Fruit fly (Drosophila melanogaster) whole organism, embryonic: ENCODE results near the gene Glut4EF.

Source experiments
- Atf3 ChIP-seq: fragments of 200-800 bp; sonication (Bioruptor generic); optimal IDR thresholded peaks from 3 replicates; lab custom pipeline; 2016; ENCODE audit warnings: missing biosample characterization, missing genetic modification characterization
- BEAF-32 ChIP-seq: fragments of 200-800 bp; sonication (Bioruptor generic); optimal IDR thresholded peaks from 3 replicates; lab custom pipeline; 2017; ENCODE audit warnings: missing biosample characterization, missing genetic modification characterization, mild to moderate bottlenecking, moderate library complexity, missing genetic modification reagents
- C15 ChIP-seq: fragments of 200-800 bp; sonication (Bioruptor generic); IDR thresholded peaks from 3 replicates; pipeline ENCODE4 v1.3.6; 2022; ENCODE audit warnings: missing biosample characterization, missing genetic modification characterization
- CG10321 ChIP-seq: fragments of 200-800 bp; sonication (Bioruptor generic); IDR thresholded peaks from 2 replicates; pipeline ENCODE4 v1.3.6; 2022; ENCODE audit warnings: missing biosample characterization, missing genetic modification characterization
- CG11456 ChIP-seq: fragments of 200-800 bp; sonication (Bioruptor generic); IDR thresholded peaks from 3 replicates; pipeline ENCODE4 v1.3.6; 2022; ENCODE audit warnings: missing biosample characterization, missing genetic modification characterization
- CG12155 ChIP-seq: fragments of 200-800 bp; sonication (Bioruptor generic); optimal IDR thresholded peaks from 3 replicates; lab custom pipeline; 2016; ENCODE audit warnings: missing biosample characterization, missing genetic modification characterization
- CG13424 ChIP-seq: fragments of 200-800 bp; sonication (Bioruptor generic); optimal IDR thresholded peaks from 2 replicates; lab custom pipeline; 2019; ENCODE audit warnings: missing biosample characterization, mild to moderate bottlenecking, missing genetic modification characterization, moderate library complexity
- CG14860 ChIP-seq: fragments of 200-800 bp; sonication (Bioruptor generic); IDR thresholded peaks from 3 replicates; pipeline ENCODE4 v1.3.6; 2022; ENCODE audit warnings: missing biosample characterization, missing genetic modification characterization; ENCODE audit not compliant: partially characterized antibody
- CG17186 ChIP-seq: fragments of 200-800 bp; sonication (Bioruptor generic); optimal IDR thresholded peaks from 3 replicates; lab custom pipeline; 2017; ENCODE audit warnings: missing biosample characterization, missing genetic modification reagents, missing genetic modification characterization
- CG2116 ChIP-seq: fragments of 200-800 bp; sonication (Bioruptor generic); optimal IDR thresholded peaks from 3 replicates; lab custom pipeline; 2018; ENCODE audit warnings: missing biosample characterization, mild to moderate bottlenecking, missing genetic modification characterization
- CG2199 ChIP-seq: fragments of 200-800 bp; sonication (Bioruptor generic); IDR thresholded peaks from 3 replicates; pipeline ENCODE4 v1.3.6; 2022; ENCODE audit warnings: missing biosample characterization, missing genetic modification characterization
- CG2875 ChIP-seq: fragments of 200-800 bp; sonication (Bioruptor generic); optimal IDR thresholded peaks from 2 replicates; lab custom pipeline; 2017; ENCODE audit warnings: missing biosample characterization, mild to moderate bottlenecking, missing genetic modification characterization, missing genetic modification reagents
- CG31224 ChIP-seq: fragments of 200-800 bp; sonication (Bioruptor generic); IDR thresholded peaks from 2 replicates; pipeline ENCODE4 v1.3.6; 2022; ENCODE audit warnings: missing biosample characterization, missing genetic modification characterization
- CG31388 ChIP-seq: fragments of 200-800 bp; sonication (Bioruptor generic); optimal IDR thresholded peaks from 2 replicates; lab custom pipeline; 2016; ENCODE audit warnings: missing biosample characterization, missing genetic modification characterization
- CG3407 ChIP-seq: fragments of 200-800 bp; sonication (Bioruptor generic); optimal IDR thresholded peaks from 2 replicates; lab custom pipeline; 2018; ENCODE audit warnings: missing biosample characterization, mild to moderate bottlenecking, missing genetic modification characterization
- CG34422 ChIP-seq: fragments of 200-800 bp; sonication (Bioruptor generic); IDR thresholded peaks from 3 replicates; pipeline ENCODE4 v1.3.6; 2022; ENCODE audit warnings: missing biosample characterization, missing genetic modification characterization
- CG4282 ChIP-seq: fragments of 200-800 bp; sonication (Bioruptor generic); optimal IDR thresholded peaks from 2 replicates; lab custom pipeline; 2016; ENCODE audit warnings: missing biosample characterization, missing genetic modification characterization
- CG4404 ChIP-seq: fragments of 200-800 bp; sonication (Bioruptor generic); IDR thresholded peaks from 2 replicates; pipeline ENCODE4 v1.3.6; 2022; ENCODE audit warnings: missing biosample characterization, missing genetic modification characterization
- CG4730 ChIP-seq: fragments of 200-800 bp; sonication (Bioruptor generic); IDR thresholded peaks from 2 replicates; pipeline ENCODE4 v1.3.6; 2022; ENCODE audit warnings: missing biosample characterization, missing genetic modification characterization
- CG5180 ChIP-seq: fragments of 200-800 bp; sonication (Bioruptor generic); optimal IDR thresholded peaks from 3 replicates; lab custom pipeline; 2017; ENCODE audit warnings: missing biosample characterization, missing genetic modification characterization, mild to moderate bottlenecking, moderate library complexity, missing genetic modification reagents
- CG6175 ChIP-seq: fragments of 200-800 bp; sonication (Bioruptor generic); IDR thresholded peaks from 3 replicates; pipeline ENCODE4 v1.3.6; 2022; ENCODE audit warnings: missing biosample characterization, missing genetic modification characterization
- CG9609 ChIP-seq: fragments of 200-800 bp; sonication (Bioruptor generic); optimal IDR thresholded peaks from 3 replicates; lab custom pipeline; 2016; ENCODE audit warnings: missing biosample characterization, missing genetic modification characterization
- CG9797 ChIP-seq: fragments of 200-800 bp; sonication (Bioruptor generic); optimal IDR thresholded peaks from 3 replicates; lab custom pipeline; 2018; ENCODE audit warnings: missing biosample characterization, mild to moderate bottlenecking, missing genetic modification characterization
- CkIIα-i1 ChIP-seq: fragments of 200-800 bp; sonication (Bioruptor generic); IDR thresholded peaks from 2 replicates; pipeline ENCODE4 v1.3.6; 2022; ENCODE audit warnings: missing biosample characterization, missing genetic modification characterization
- D19B ChIP-seq: fragments of 200-800 bp; sonication (Bioruptor generic); optimal IDR thresholded peaks from 2 replicates; lab custom pipeline; 2017; ENCODE audit warnings: missing biosample characterization, mild to moderate bottlenecking, missing genetic modification characterization
- Dp ChIP-seq: fragments of 200-800 bp; sonication (Bioruptor generic); optimal IDR thresholded peaks from 2 replicates; lab custom pipeline; 2018; ENCODE audit warnings: missing biosample characterization, mild to moderate bottlenecking, missing genetic modification characterization, moderate library complexity
- Fer1 ChIP-seq: fragments of 200-800 bp; sonication (Bioruptor generic); optimal IDR thresholded peaks from 2 replicates; lab custom pipeline; 2017; ENCODE audit warnings: missing biosample characterization, mild to moderate bottlenecking, missing genetic modification characterization
- HLH3B ChIP-seq: fragments of 200-800 bp; sonication (Bioruptor generic); IDR thresholded peaks from 2 replicates; pipeline ENCODE4 v1.3.6; 2022; ENCODE audit warnings: missing biosample characterization, missing genetic modification characterization
- HLH4C ChIP-seq: fragments of 200-800 bp; sonication (Bioruptor generic); IDR thresholded peaks from 3 replicates; pipeline ENCODE4 v1.3.6; 2022; ENCODE audit warnings: missing biosample characterization, missing genetic modification characterization; ENCODE audit not compliant: partially characterized antibody
- Jarid2 ChIP-seq: fragments of 200-800 bp; sonication (Bioruptor generic); optimal IDR thresholded peaks from 3 replicates; lab custom pipeline; 2017; ENCODE audit warnings: mild to moderate bottlenecking, missing biosample characterization, missing genetic modification reagents, missing genetic modification characterization
- NK7.1 ChIP-seq: fragments of 200-800 bp; sonication (Bioruptor generic); optimal IDR thresholded peaks from 3 replicates; lab custom pipeline; 2016; ENCODE audit warnings: missing biosample characterization, missing genetic modification characterization
- Neu2 ChIP-seq: fragments of 200-800 bp; sonication (Bioruptor generic); optimal IDR thresholded peaks from 3 replicates; lab custom pipeline; 2016; ENCODE audit warnings: missing biosample characterization, missing genetic modification characterization, borderline replicate concordance
- Rfx ChIP-seq: fragments of 200-800 bp; sonication (Bioruptor generic); IDR thresholded peaks from 2 replicates; pipeline ENCODE4 v1.3.6; 2022; ENCODE audit warnings: missing biosample characterization, missing genetic modification characterization
- ac ChIP-seq: fragments of 200-800 bp; sonication (Bioruptor generic); optimal IDR thresholded peaks from 3 replicates; lab custom pipeline; 2017; ENCODE audit warnings: missing biosample characterization, mild to moderate bottlenecking, missing genetic modification characterization
- chm ChIP-seq: fragments of 200-800 bp; sonication (Bioruptor generic); IDR thresholded peaks from 2 replicates; pipeline ENCODE4 v1.3.6; 2022; ENCODE audit warnings: missing biosample characterization, missing genetic modification characterization
- dan ChIP-seq: fragments of 200-800 bp; sonication (Bioruptor generic); IDR thresholded peaks from 2 replicates; pipeline ENCODE4 v1.3.6; 2022; ENCODE audit warnings: missing biosample characterization, missing genetic modification characterization
- ewg ChIP-seq: fragments of 200-800 bp; sonication (Bioruptor generic); optimal IDR thresholded peaks from 3 replicates; lab custom pipeline; 2017; ENCODE audit warnings: mild to moderate bottlenecking, missing biosample characterization, missing genetic modification reagents, missing genetic modification characterization
- grn ChIP-seq: fragments of 200-800 bp; sonication (Bioruptor generic); optimal IDR thresholded peaks from 3 replicates; lab custom pipeline; 2017; ENCODE audit warnings: missing biosample characterization, missing genetic modification characterization
- kah ChIP-seq: fragments of 200-800 bp; sonication (Bioruptor generic); optimal IDR thresholded peaks from 2 replicates; lab custom pipeline; 2018; ENCODE audit warnings: missing biosample characterization, mild to moderate bottlenecking, missing genetic modification characterization
- kni ChIP-seq: fragments of 200-800 bp; sonication (Bioruptor generic); optimal IDR thresholded peaks from 3 replicates; lab custom pipeline; 2017; ENCODE audit warnings: mild to moderate bottlenecking, missing biosample characterization, missing genetic modification reagents, missing genetic modification characterization
- lov ChIP-seq, 2 experiments: fragments of 200-800 bp in 1 of 2; fragments of >200 bp in 1 of 2; sonication (Bioruptor generic) in 1 of 2; IDR thresholded peaks in 1 of 2; optimal IDR thresholded peaks in 1 of 2; 2 replicates in 1 of 2; 3 replicates in 1 of 2; pipeline versions ENCODE4 v1.3.6 to Lab custom; 2017 to 2022; ENCODE audit warnings: missing biosample characterization in 1 of 2, missing genetic modification characterization in 1 of 2
- nau ChIP-seq: fragments of 200-800 bp; sonication (Bioruptor generic); optimal IDR thresholded peaks from 3 replicates; lab custom pipeline; 2017; ENCODE audit warnings: missing biosample characterization, mild to moderate bottlenecking, missing genetic modification characterization, missing genetic modification reagents
- pfk ChIP-seq: fragments of 200-800 bp; sonication (Bioruptor generic); optimal IDR thresholded peaks from 2 replicates; lab custom pipeline; 2018; ENCODE audit warnings: missing biosample characterization, mild to moderate bottlenecking, missing genetic modification characterization, moderate library complexity
- sc ChIP-seq, 3 experiments: fragments of >200 bp in 2 of 3; fragments of 200-800 bp in 1 of 3; sonication (Bioruptor generic) in 1 of 3; optimal IDR thresholded peaks; 2 replicates in 2 of 3; 3 replicates in 1 of 3; lab custom pipeline; 2017; ENCODE audit warnings: mild to moderate bottlenecking in 1 of 3, missing biosample characterization in 1 of 3, missing genetic modification characterization in 1 of 3, missing genetic modification reagents in 1 of 3
- sim ChIP-seq: fragments of 200-800 bp; sonication (Bioruptor generic); IDR thresholded peaks from 2 replicates; pipeline ENCODE4 v1.3.6; 2022; ENCODE audit warnings: missing biosample characterization, missing genetic modification characterization
- sqz ChIP-seq: fragments of 200-800 bp; sonication (Bioruptor generic); optimal IDR thresholded peaks from 3 replicates; lab custom pipeline; 2018; ENCODE audit warnings: missing biosample characterization, mild to moderate bottlenecking, missing genetic modification characterization
- sug ChIP-seq: fragments of 200-800 bp; optimal IDR thresholded peaks from 2 replicates; lab custom pipeline; 2019; ENCODE audit warnings: missing biosample characterization, mild to moderate bottlenecking, missing genetic modification characterization, moderate library complexity
- ttk ChIP-seq: fragments of 200-800 bp; sonication (Bioruptor generic); IDR thresholded peaks from 2 replicates; pipeline ENCODE4 v2.1.2; 2022; ENCODE audit warnings: missing biosample characterization, missing genetic modification characterization
- tx ChIP-seq: fragments of 200-800 bp; sonication (Bioruptor generic); optimal IDR thresholded peaks from 2 replicates; lab custom pipeline; 2016; ENCODE audit warnings: missing biosample characterization, missing genetic modification characterization
- vvl ChIP-seq: fragments of 200-800 bp; sonication (Bioruptor generic); IDR thresholded peaks from 2 replicates; pipeline ENCODE4 v1.3.6; 2022; ENCODE audit warnings: missing biosample characterization, missing genetic modification characterization

Glut4EF gene

dm6 chr3R:9939333-9939979, 65.0 kb downstream of the Glut4EF start (continued):
- TF ChIP-seq CG6175 = peak; percentile 11; the same call in 1 of the 3 replicates
- no peak for TF ChIP-seq CG14860 (GFP tag; lab: Robert Waterston, UW)
- TF ChIP-seq Neu2 (GFP tag; lab: Kevin White, UChicago) = no peak
- TF ChIP-seq CG9797 (GFP tag; lab: Kevin White, UChicago) = no peak
- no peak for TF ChIP-seq kni (GFP tag; lab: Kevin White, UChicago)
- TF ChIP-seq Atf3 (GFP tag; lab: Kevin White, UChicago) = no peak
- TF ChIP-seq Fer1 (GFP tag; lab: Kevin White, UChicago) = peak; percentile 50
- no peak for TF ChIP-seq CG2199 (GFP tag; lab: Robert Waterston, UW)
- no peak for TF ChIP-seq CG13424 (tag; lab: Kevin White, UChicago)
- TF ChIP-seq CG2875 (GFP tag; lab: Kevin White, UChicago) = no peak
- TF ChIP-seq CG12155 = no peak
- TF ChIP-seq grn (GFP tag; lab: Kevin White, UChicago) = no peak
- no peak for TF ChIP-seq BEAF-32 (GFP tag; lab: Kevin White, UChicago)
- no peak for TF ChIP-seq CkIIα-i1 (GFP tag; lab: Robert Waterston, UW)
- no peak for TF ChIP-seq CG4282 (GFP tag; lab: Kevin White, UChicago)
- no peak for TF ChIP-seq CG4730 (GFP tag; lab: Robert Waterston, UW)
- no peak for TF ChIP-seq sim (GFP tag; lab: Robert Waterston, UW)
- no peak for TF ChIP-seq nau (GFP tag; lab: Kevin White, UChicago)
- TF ChIP-seq vvl (GFP tag; lab: Robert Waterston, UW) = no peak
- TF ChIP-seq CG9609 (GFP tag; lab: Kevin White, UChicago) = no peak
- TF ChIP-seq lov (optimal IDR thresholded peaks at IDR 0.05; lab: Kevin White, UChicago) = no peak
- TF ChIP-seq lov (GFP tag; IDR thresholded peaks at IDR 0.05; lab: Robert Waterston, UW) = no peak
- peak; percentile 72 for TF ChIP-seq sug (tag; lab: Kevin White, UChicago)
- no peak for TF ChIP-seq D19B (GFP tag; lab: Kevin White, UChicago)
- no peak for TF ChIP-seq CG4404 (GFP tag; lab: Robert Waterston, UW)
- TF ChIP-seq Rfx (GFP tag; lab: Robert Waterston, UW) = no peak
- no peak for TF ChIP-seq CG10321
- TF ChIP-seq tx (GFP tag; lab: Kevin White, UChicago) = no peak
- no peak for TF ChIP-seq ac (GFP tag; lab: Kevin White, UChicago)
- no peak for TF ChIP-seq CG11456 (GFP tag; lab: Robert Waterston, UW)
- no peak for TF ChIP-seq HLH4C (GFP tag; lab: Robert Waterston, UW)
- peak; percentile 32; the same call in 1 of the 3 replicates for TF ChIP-seq CG34422 (GFP tag; lab: Robert Waterston, UW)
- no peak for TF ChIP-seq NK7.1 (GFP tag; lab: Kevin White, UChicago)
- no peak for TF ChIP-seq CG3407
- no peak for TF ChIP-seq ttk (GFP tag; lab: Robert Waterston, UW)
- no peak for TF ChIP-seq CG2116 (GFP tag; lab: Kevin White, UChicago)
- TF ChIP-seq dan (GFP tag; lab: Robert Waterston, UW) = no peak
- TF ChIP-seq Dp (GFP tag; lab: Kevin White, UChicago) = no peak
- no peak for TF ChIP-seq Jarid2 (GFP tag; lab: Kevin White, UChicago)
- no peak for TF ChIP-seq CG5180 (GFP tag; lab: Kevin White, UChicago)
- no peak for TF ChIP-seq CG17186 (GFP tag; lab: Kevin White, UChicago)
- TF ChIP-seq HLH3B (GFP tag; lab: Robert Waterston, UW) = no peak
- TF ChIP-seq CG31224 (GFP tag; lab: Robert Waterston, UW) = no peak
- no peak for TF ChIP-seq ewg (GFP tag; lab: Kevin White, UChicago)
- no peak for TF ChIP-seq CG31388 (GFP tag; lab: Kevin White, UChicago)
- no peak for TF ChIP-seq sc (optimal IDR thresholded peaks at IDR 0.05; lab: Kevin White, UChicago)
- TF ChIP-seq sc (GFP tag; optimal IDR thresholded peaks at IDR 0.05; lab: Kevin White, UChicago) = no peak
- TF ChIP-seq pfk = no peak
- no peak for TF ChIP-seq kah
- TF ChIP-seq sqz (GFP tag; lab: Kevin White, UChicago) = no peak
- no peak for TF ChIP-seq chm (GFP tag; lab: Robert Waterston, UW)
- no peak for TF ChIP-seq C15 (GFP tag; lab: Robert Waterston, UW)
